Fruit fly (Drosophila melanogaster) whole organism: ENCODE results near the gene Snx21.

Experiments
- CG8478 ChIP-seq: fragments of >200 bp; optimal IDR thresholded peaks from 2 replicates; lab custom pipeline; 2018; ENCODE audit warnings: inconsistent platforms
- Dll ChIP-seq: fragments of >200 bp; optimal IDR thresholded peaks from 2 replicates; lab custom pipeline; 2017
- EcR ChIP-seq, 2 experiments: fragments of >200 bp; optimal IDR thresholded peaks; 2 replicates each; lab custom pipeline; 2017; ENCODE audit warnings: missing biosample characterization in 2 of 2, missing genetic modification characterization in 2 of 2, missing genetic modification reagents in 2 of 2
- pan ChIP-seq: fragments of >200 bp; optimal IDR thresholded peaks from 2 replicates; lab custom pipeline; 2017
- psq ChIP-seq: fragments of >200 bp; optimal IDR thresholded peaks from 2 replicates; lab custom pipeline; 2017
- usp ChIP-seq: fragments of >200 bp; optimal IDR thresholded peaks from 2 replicates; lab custom pipeline; 2017; ENCODE audit warnings: missing biosample characterization, missing genetic modification characterization, mixed read lengths

dm6 chr2L:2751904-2752459 is 13.5 kb downstream of the Snx21 start, which contains the start of gene Bacc:
- TF ChIP-seq psq (lab: Kevin White, UChicago) (no peak), EcR (GFP tag; optimal IDR thresholded peaks at IDR 0.05; lab: Kevin White, UChicago) (no peak), Dll (lab: Kevin White, UChicago) (no peak), pan (lab: Kevin White, UChicago) (no peak), CG8478 (lab: Kevin White, UChicago) (no peak), usp (no peak)
